Fruit fly (Drosophila melanogaster) whole organism, embryonic: ENCODE data around the gene CG12009.

Source experiments
- Abd-B ChIP-seq: fragments of 200-800 bp; sonication (Bioruptor generic); optimal IDR thresholded peaks from 2 replicates; lab custom pipeline; 2018; ENCODE audit warnings: missing biosample characterization, mild to moderate bottlenecking, missing genetic modification characterization, moderate library complexity
- CG11398 ChIP-seq: fragments of 200-800 bp; sonication (Bioruptor generic); optimal IDR thresholded peaks from 2 replicates; lab custom pipeline; 2016; ENCODE audit warnings: missing biosample characterization, missing genetic modification characterization
- CG11560 ChIP-seq: fragments of 200-800 bp; sonication (Bioruptor generic); IDR thresholded peaks from 3 replicates; pipeline ENCODE4 v1.3.6; 2022; ENCODE audit warnings: missing biosample characterization, missing genetic modification characterization
- CG11695 ChIP-seq: fragments of 200-800 bp; sonication (Bioruptor generic); IDR thresholded peaks from 3 replicates; pipeline ENCODE4 v1.3.6; 2022; ENCODE audit warnings: missing biosample characterization, missing genetic modification characterization
- CG12104 ChIP-seq: fragments of 200-800 bp; sonication (Bioruptor generic); optimal IDR thresholded peaks from 3 replicates; lab custom pipeline; 2016; ENCODE audit warnings: missing biosample characterization, missing genetic modification characterization
- CG14014 ChIP-seq: fragments of 200-800 bp; sonication (Bioruptor generic); IDR thresholded peaks from 2 replicates; pipeline ENCODE4 v1.3.6; 2022; ENCODE audit warnings: missing biosample characterization, missing genetic modification characterization
- CG15601 ChIP-seq: fragments of 200-800 bp; sonication (Bioruptor generic); optimal IDR thresholded peaks from 3 replicates; lab custom pipeline; 2019; ENCODE audit warnings: missing biosample characterization, mild to moderate bottlenecking, missing genetic modification characterization, moderate library complexity
- CG1602 ChIP-seq: fragments of 200-800 bp; sonication (Bioruptor generic); optimal IDR thresholded peaks from 3 replicates; lab custom pipeline; 2016; ENCODE audit warnings: missing biosample characterization, missing genetic modification characterization
- CG1603 ChIP-seq: fragments of 200-800 bp; sonication (Bioruptor generic); optimal IDR thresholded peaks from 2 replicates; lab custom pipeline; 2019; ENCODE audit warnings: missing biosample characterization, mild to moderate bottlenecking, missing genetic modification characterization, moderate library complexity
- CG16863 ChIP-seq: fragments of 200-800 bp; sonication (Bioruptor generic); optimal IDR thresholded peaks from 3 replicates; lab custom pipeline; 2016; ENCODE audit warnings: missing biosample characterization, missing genetic modification characterization
- CG3726 ChIP-seq: fragments of 200-800 bp; sonication (Bioruptor generic); IDR thresholded peaks from 3 replicates; pipeline ENCODE4, ENCODE4 v1.3.6; 2022; ENCODE audit warnings: missing biosample characterization, missing genetic modification characterization
- CG3838 ChIP-seq: fragments of 200-800 bp; sonication (Bioruptor generic); optimal IDR thresholded peaks from 3 replicates; lab custom pipeline; 2016; ENCODE audit warnings: missing biosample characterization, missing genetic modification characterization
- CG4282 ChIP-seq: fragments of 200-800 bp; sonication (Bioruptor generic); optimal IDR thresholded peaks from 2 replicates; lab custom pipeline; 2016; ENCODE audit warnings: missing biosample characterization, missing genetic modification characterization
- CG5953 ChIP-seq: fragments of 200-800 bp; sonication (Bioruptor generic); IDR thresholded peaks from 2 replicates; pipeline ENCODE4 v1.3.6; 2022; ENCODE audit warnings: missing biosample characterization, missing genetic modification characterization
- CG8290 ChIP-seq, 3 experiments: fragments of 200-800 bp; sonication (Bioruptor generic); optimal IDR thresholded peaks; 2 replicates each; lab custom pipeline; 2016 to 2019; ENCODE audit warnings: missing biosample characterization in 3 of 3, missing genetic modification characterization in 3 of 3, mild to moderate bottlenecking in 2 of 3, moderate library complexity in 1 of 3
- CG8359 ChIP-seq: fragments of 200-800 bp; sonication (Bioruptor generic); optimal IDR thresholded peaks from 2 replicates; lab custom pipeline; 2017; ENCODE audit warnings: missing biosample characterization, mild to moderate bottlenecking, missing genetic modification characterization, borderline replicate concordance
- CG8388 ChIP-seq: fragments of 200-800 bp; sonication (Bioruptor generic); optimal IDR thresholded peaks from 2 replicates; lab custom pipeline; 2019; ENCODE audit warnings: missing biosample characterization, mild to moderate bottlenecking, missing genetic modification characterization, moderate library complexity
- CG9215 ChIP-seq: fragments of 200-800 bp; sonication (Bioruptor generic); IDR thresholded peaks from 2 replicates; pipeline ENCODE4 v1.3.6; 2022; ENCODE audit warnings: missing biosample characterization, missing genetic modification characterization
- CG9797 ChIP-seq: fragments of 200-800 bp; sonication (Bioruptor generic); optimal IDR thresholded peaks from 3 replicates; lab custom pipeline; 2018; ENCODE audit warnings: missing biosample characterization, mild to moderate bottlenecking, missing genetic modification characterization
- Deaf1 ChIP-seq: fragments of 200-800 bp; optimal IDR thresholded peaks from 3 replicates; lab custom pipeline; 2019; ENCODE audit warnings: missing biosample characterization, mild to moderate bottlenecking, missing genetic modification characterization, moderate library complexity
- Gug ChIP-seq: fragments of 200-800 bp; sonication (Bioruptor generic); IDR thresholded peaks from 4 replicates; pipeline ENCODE4 v1.3.6; 2022; ENCODE audit warnings: missing biosample characterization, missing genetic modification characterization
- Hr51 ChIP-seq, 2 experiments: fragments of 200-800 bp; sonication (Bioruptor generic); optimal IDR thresholded peaks; 2 replicates in 1 of 2; 3 replicates in 1 of 2; lab custom pipeline; 2016 to 2018; ENCODE audit warnings: missing biosample characterization in 2 of 2, missing genetic modification characterization in 2 of 2, mild to moderate bottlenecking in 1 of 2, moderate library complexity in 1 of 2
- Opbp ChIP-seq: fragments of 200-800 bp; sonication (Bioruptor generic); IDR thresholded peaks from 3 replicates; pipeline ENCODE4 v1.3.6; 2022; ENCODE audit warnings: missing biosample characterization, missing genetic modification characterization; ENCODE audit not compliant: partially characterized antibody
- Sin3A ChIP-seq: fragments of >200 bp; optimal IDR thresholded peaks from 2 replicates; lab custom pipeline; 2018
- Sry-δ ChIP-seq: fragments of 200-800 bp; sonication (Bioruptor generic); optimal IDR thresholded peaks from 2 replicates; lab custom pipeline; 2016; ENCODE audit warnings: missing biosample characterization, missing genetic modification characterization
- Usf ChIP-seq: fragments of 200-800 bp; sonication (Bioruptor generic); optimal IDR thresholded peaks from 2 replicates; lab custom pipeline; 2017; ENCODE audit warnings: missing genotype, missing biosample characterization, missing genetic modification characterization
- cato ChIP-seq: fragments of 200-800 bp; sonication (Bioruptor generic); optimal IDR thresholded peaks from 2 replicates; lab custom pipeline; 2016; ENCODE audit warnings: missing biosample characterization, missing genetic modification characterization, borderline replicate concordance
- chinmo ChIP-seq: fragments of 200-800 bp; sonication (Bioruptor generic); IDR thresholded peaks from 4 replicates; pipeline ENCODE4 v1.3.6; 2022; ENCODE audit warnings: missing biosample characterization, missing genetic modification characterization; ENCODE audit not compliant: partially characterized antibody
- crp ChIP-seq, 2 experiments: fragments of 200-800 bp; sonication (Bioruptor generic); optimal IDR thresholded peaks; 2 replicates in 1 of 2; 3 replicates in 1 of 2; lab custom pipeline; 2017; ENCODE audit warnings: missing biosample characterization in 2 of 2, missing genetic modification characterization in 2 of 2, mild to moderate bottlenecking in 1 of 2, moderate library complexity in 1 of 2
- dmrt11E ChIP-seq: fragments of 200-800 bp; sonication (Bioruptor generic); optimal IDR thresholded peaks from 3 replicates; lab custom pipeline; 2018; ENCODE audit warnings: missing biosample characterization, mild to moderate bottlenecking, missing genetic modification characterization, moderate library complexity
- dpn ChIP-seq, 2 experiments: fragments of 200-800 bp; sonication (Bioruptor generic); optimal IDR thresholded peaks; 3 replicates each; lab custom pipeline; 2016; ENCODE audit warnings: missing biosample characterization in 2 of 2, missing genetic modification characterization in 2 of 2
- dysf ChIP-seq: fragments of 200-800 bp; sonication (Bioruptor generic); IDR thresholded peaks from 3 replicates; pipeline ENCODE4 v1.3.6; 2022; ENCODE audit warnings: missing biosample characterization, missing genetic modification characterization
- hb ChIP-seq: fragments of 200-800 bp; sonication (Bioruptor generic); IDR thresholded peaks from 3 replicates; pipeline ENCODE4 v1.3.6; 2022; ENCODE audit warnings: missing biosample characterization, missing genetic modification characterization; ENCODE audit not compliant: partially characterized antibody
- ken ChIP-seq: fragments of 200-800 bp; sonication (Bioruptor generic); IDR thresholded peaks from 3 replicates; pipeline ENCODE4 v1.3.6; 2022; ENCODE audit warnings: missing biosample characterization, missing genetic modification characterization
- knrl ChIP-seq: fragments of 200-800 bp; sonication (Bioruptor generic); IDR thresholded peaks from 3 replicates; pipeline ENCODE4 v1.3.6; 2022; ENCODE audit warnings: missing biosample characterization, missing genetic modification characterization; ENCODE audit not compliant: partially characterized antibody
- nmo ChIP-seq: fragments of 200-800 bp; sonication (Bioruptor generic); optimal IDR thresholded peaks from 2 replicates; lab custom pipeline; 2018; ENCODE audit warnings: missing biosample characterization, mild to moderate bottlenecking, missing genetic modification characterization, moderate library complexity
- org-1 ChIP-seq: fragments of 200-800 bp; sonication (Bioruptor generic); optimal IDR thresholded peaks from 2 replicates; lab custom pipeline; 2017; ENCODE audit warnings: missing biosample characterization, missing genetic modification characterization
- row ChIP-seq: fragments of 200-800 bp; sonication (Bioruptor generic); IDR thresholded peaks from 3 replicates; pipeline ENCODE4 v1.3.6; 2022; ENCODE audit warnings: missing biosample characterization, missing genetic modification characterization
- slbo ChIP-seq: fragments of 200-800 bp; sonication (Bioruptor generic); IDR thresholded peaks from 2 replicates; pipeline ENCODE4 v1.3.6; 2022; ENCODE audit warnings: missing biosample characterization, missing genetic modification characterization
- slou ChIP-seq: fragments of 200-800 bp; sonication (Bioruptor generic); optimal IDR thresholded peaks from 3 replicates; lab custom pipeline; 2016; ENCODE audit warnings: missing biosample characterization, missing genetic modification characterization
- stwl ChIP-seq: fragments of 200-800 bp; sonication (Bioruptor generic); optimal IDR thresholded peaks from 3 replicates; lab custom pipeline; 2018; ENCODE audit warnings: missing biosample characterization, mild to moderate bottlenecking, missing genetic modification characterization, moderate library complexity
- tgo ChIP-seq: fragments of 200-800 bp; sonication (Bioruptor generic); IDR thresholded peaks from 3 replicates; pipeline ENCODE4 v1.3.6; 2022; ENCODE audit warnings: missing biosample characterization, missing genetic modification characterization
- ttk ChIP-seq: fragments of 200-800 bp; sonication (Bioruptor generic); IDR thresholded peaks from 2 replicates; pipeline ENCODE4 v2.1.2; 2022; ENCODE audit warnings: missing biosample characterization, missing genetic modification characterization
- wek ChIP-seq: fragments of 200-800 bp; sonication (Bioruptor generic); optimal IDR thresholded peaks from 3 replicates; lab custom pipeline; 2018; ENCODE audit warnings: missing biosample characterization, mild to moderate bottlenecking, missing genetic modification characterization, moderate library complexity
- zfh2 ChIP-seq: fragments of 200-800 bp; sonication (Bioruptor generic); optimal IDR thresholded peaks from 2 replicates; lab custom pipeline; 2016; ENCODE audit warnings: missing biosample characterization, missing genetic modification characterization

The CG12009 gene

DNA sequence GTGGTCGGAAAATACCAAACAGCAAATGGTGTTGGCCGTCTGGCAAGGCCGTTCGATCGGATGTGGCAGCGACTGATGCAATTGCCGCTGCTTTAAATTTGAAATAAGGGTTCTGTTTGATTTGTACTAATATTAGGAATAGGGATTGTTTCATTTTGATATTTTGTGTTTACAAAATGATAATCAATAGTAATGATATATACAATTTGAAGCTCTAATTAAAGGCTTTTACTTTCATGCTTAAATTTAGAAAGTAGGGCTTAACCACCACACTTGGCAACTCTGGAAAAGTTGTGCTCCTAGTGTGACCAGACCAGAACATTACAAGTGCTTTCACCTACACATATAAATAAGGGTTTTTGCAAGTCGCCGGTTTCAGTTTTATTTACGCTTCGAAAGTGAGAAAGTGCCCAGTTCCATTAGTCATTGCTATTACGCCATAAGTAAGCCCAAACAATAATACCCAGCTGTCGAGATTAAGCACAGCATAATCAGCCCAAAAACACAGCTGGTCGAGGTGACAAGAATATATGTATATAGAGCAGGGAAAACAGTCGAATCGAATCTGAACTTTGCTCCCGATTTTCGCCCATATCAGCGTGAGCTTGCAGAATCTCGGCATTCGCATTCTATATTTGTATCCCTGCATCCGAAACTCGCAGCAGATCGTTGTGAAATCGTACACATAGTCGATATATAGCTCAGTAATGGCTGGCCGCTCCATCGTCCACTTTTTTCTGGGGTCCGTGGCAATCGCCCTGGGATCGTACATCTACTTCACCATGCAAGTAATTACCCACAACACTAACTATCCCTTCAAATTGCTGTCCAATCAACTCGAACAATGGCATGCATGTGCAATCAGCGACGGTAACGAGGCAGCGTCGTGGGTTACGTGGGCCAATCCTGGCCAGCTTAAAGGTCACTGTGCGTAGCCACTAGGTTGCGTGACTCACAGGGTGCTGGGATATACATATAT is 35.0 kb downstream of the CG12009 start, which contains the start of gene Gtpx (continued):
- TF ChIP-seq CG15601 (tag; lab: Kevin White, UChicago) (peak; percentile 48), dmrt11E (tag; lab: Kevin White, UChicago) (peak; percentile 8), cato (GFP tag; lab: Kevin White, UChicago) (no peak), Hr51 (GFP tag; optimal IDR thresholded peaks at IDR 0.05; lab: Kevin White, UChicago) (no peak), CG3726 (GFP tag; lab: Robert Waterston, UW) (no peak), stwl (tag; lab: Kevin White, UChicago) (peak; percentile 88), CG8388 (GFP tag; lab: Kevin White, UChicago) (peak; percentile 19), CG9215 (GFP tag; lab: Robert Waterston, UW) (no peak), nmo (GFP tag; lab: Kevin White, UChicago) (peak; percentile 76), CG4282 (no peak), knrl (GFP tag; lab: Robert Waterston, UW) (peak; percentile 17; the same call in 1 of the 3 replicates), Sry-δ (GFP tag; lab: Kevin White, UChicago) (peak; percentile 26), slbo (peak; percentile 64), zfh2 (GFP tag; lab: Kevin White, UChicago) (peak; percentile 60), CG11398 (no peak), wek (GFP tag; lab: Kevin White, UChicago) (no peak), CG9797 (GFP tag; lab: Kevin White, UChicago) (peak; percentile 87), row (GFP tag; lab: Robert Waterston, UW) (peak; percentile 81), crp (GFP tag; optimal IDR thresholded peaks at IDR 0.05; lab: Kevin White, UChicago) (peak in 1 of 2 experiments; percentile 22), slou (GFP tag; lab: Kevin White, UChicago) (no peak), CG8359 (GFP tag; lab: Kevin White, UChicago) (no peak), CG11560 (no peak), CG11695 (GFP tag; lab: Robert Waterston, UW) (no peak), Deaf1 (tag; lab: Kevin White, UChicago) (no peak), dpn (GFP tag; optimal IDR thresholded peaks at IDR 0.05; lab: Kevin White, UChicago) (peak; percentile 27 to 57), Sin3A (lab: Kevin White, UChicago) (peak; percentile 96), CG12104 (GFP tag; lab: Kevin White, UChicago) (no peak), CG14014 (GFP tag; lab: Robert Waterston, UW) (no peak), dysf (GFP tag; lab: Robert Waterston, UW) (peak; percentile 28; the same call in 1 of the 3 replicates), CG1602 (GFP tag; lab: Kevin White, UChicago) (peak; percentile 6), Usf (GFP tag; lab: Kevin White, UChicago) (no peak), org-1 (GFP tag; lab: Kevin White, UChicago) (no peak), Gug (no peak), CG3838 (GFP tag; lab: Kevin White, UChicago) (no peak)
- TF ChIP-seq, all 482 proteins: peak for 159

DNA sequence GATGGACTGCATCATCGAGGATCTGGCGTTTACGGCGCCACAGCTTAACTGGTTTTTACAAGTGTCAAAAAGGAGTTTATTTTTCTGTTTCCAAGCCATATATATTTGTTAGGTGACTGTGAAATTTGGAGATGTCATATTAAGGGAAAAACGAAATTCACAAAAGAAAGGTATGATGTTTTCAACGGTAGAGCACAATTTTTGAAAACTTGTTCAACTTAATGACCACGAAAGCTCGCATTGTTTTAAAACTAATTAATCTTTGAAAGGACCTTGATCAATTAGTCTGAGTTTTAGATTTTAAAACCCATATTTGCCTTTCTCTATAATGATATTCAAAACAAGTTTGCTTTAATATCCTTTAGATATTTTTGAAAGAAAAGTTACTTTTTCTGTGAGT is 37.5 kb downstream of the CG12009 start, which contains the start of gene Strip:
Gene Strip (minus strand): TSS at position 101 of the 400 bp plus-strand sequence.
- TF ChIP-seq Opbp (GFP tag; lab: Robert Waterston, UW) (no peak), ttk (no peak), CG16863 (no peak), CG5953 (no peak), tgo (no peak), CG8290 (GFP tag; optimal IDR thresholded peaks at IDR 0.05; lab: Kevin White, UChicago) (no peak), CG8290 (tag; optimal IDR thresholded peaks at IDR 0.05; lab: Kevin White, UChicago) (no peak), ken (GFP tag; lab: Robert Waterston, UW) (no peak), CG1603 (tag; lab: Kevin White, UChicago) (no peak), hb (GFP tag; lab: Robert Waterston, UW) (no peak), Abd-B (no peak), chinmo (GFP tag; lab: Robert Waterston, UW) (no peak)
